Worm (Caenorhabditis elegans) whole organism, L1 larva: ENCODE data around the gene T24D5.4.

Source experiments
- C16A3.4 ChIP-seq: fragments of 150-350 bp; optimal IDR thresholded peaks from 2 replicates; lab custom pipeline; 2014; ENCODE audit warnings: missing biosample characterization, missing genetic modification characterization
- F16B12.6 ChIP-seq: fragments of 150-350 bp; optimal IDR thresholded peaks from 2 replicates; lab custom pipeline; 2014; ENCODE audit warnings: missing biosample characterization, missing genetic modification characterization
- Y116A8C.19 ChIP-seq: sonication (generic microtip); optimal IDR thresholded peaks from 2 replicates; lab custom pipeline; 2016; ENCODE audit warnings: missing compliant biosample characterization, missing genetic modification characterization, borderline replicate concordance
- aha-1 ChIP-seq: fragments of 150-350 bp; optimal IDR thresholded peaks from 2 replicates; lab custom pipeline; 2014; ENCODE audit warnings: missing biosample characterization, missing genetic modification characterization
- ama-1 ChIP-seq: fragments of 150-350 bp; optimal IDR thresholded peaks from 2 replicates; lab custom pipeline; 2014
- blmp-1 ChIP-seq: fragments of 150-350 bp; optimal IDR thresholded peaks from 2 replicates; lab custom pipeline; 2014; ENCODE audit warnings: missing biosample characterization, missing genetic modification characterization
- ceh-8 ChIP-seq: fragments of 200-800 bp; sonication (Bioruptor generic); optimal IDR thresholded peaks from 2 replicates; lab custom pipeline; 2018; ENCODE audit warnings: mild to moderate bottlenecking, missing genetic modification characterization, moderate library complexity, missing compliant biosample characterization
- ceh-82 ChIP-seq, 3 experiments: fragments of 150-350 bp in 1 of 3; sonication (generic microtip) in 2 of 3; optimal IDR thresholded peaks; 2 replicates each; lab custom pipeline; 2014 to 2017; ENCODE audit warnings: missing biosample characterization in 3 of 3, missing genetic modification characterization in 3 of 3
- ceh-88 ChIP-seq: fragments of 200-800 bp; sonication (Bioruptor generic); IDR thresholded peaks from 2 replicates; pipeline ENCODE4 v1.3.6; 2022; ENCODE audit warnings: missing genetic modification characterization, missing compliant biosample characterization
- dsc-1 ChIP-seq: sonication (generic microtip); optimal IDR thresholded peaks from 2 replicates; lab custom pipeline; 2016; ENCODE audit warnings: mild to moderate bottlenecking, missing genetic modification characterization, missing compliant biosample characterization
- efl-1 ChIP-seq, 4 experiments: fragments of 150-350 bp; optimal IDR thresholded peaks in 3 of 4; peaks in 1 of 4; 1 replicate in 1 of 4; 2 replicates in 3 of 4; lab custom pipeline; 2014; ENCODE audit warnings: missing biosample characterization in 2 of 4, missing genetic modification characterization in 2 of 4, missing genetic modification reagents in 2 of 4
- elt-3 ChIP-seq, 6 experiments: fragments of 150-350 bp in 1 of 6; sonication (generic microtip); optimal IDR thresholded peaks; 2 replicates each; lab custom pipeline; 2017 to 2018; ENCODE audit warnings: missing biosample characterization in 6 of 6, missing genetic modification characterization in 6 of 6, inconsistent platforms in 1 of 6
- fos-1 ChIP-seq: fragments of 150-350 bp; optimal IDR thresholded peaks from 2 replicates; lab custom pipeline; 2014; ENCODE audit warnings: missing biosample characterization, missing genetic modification characterization
- jun-1 ChIP-seq: fragments of 150-350 bp; optimal IDR thresholded peaks from 2 replicates; lab custom pipeline; 2014; ENCODE audit warnings: missing biosample characterization, missing genetic modification reagents, missing genetic modification characterization
- lin-39 ChIP-seq: fragments of 150-350 bp; optimal IDR thresholded peaks from 2 replicates; lab custom pipeline; 2014; ENCODE audit warnings: missing biosample characterization, missing genetic modification reagents, missing genetic modification characterization
- lir-3 ChIP-seq: sonication (generic microtip); optimal IDR thresholded peaks from 2 replicates; lab custom pipeline; 2016; ENCODE audit warnings: mild to moderate bottlenecking, missing genetic modification characterization, moderate library complexity, missing compliant biosample characterization; ENCODE audit not compliant: poor library complexity
- mab-9 ChIP-seq: fragments of 200-800 bp; sonication (Bioruptor generic); IDR thresholded peaks from 2 replicates; pipeline ENCODE4 v1.3.6; 2022; ENCODE audit warnings: missing genetic modification reagents, missing genetic modification characterization, missing compliant biosample characterization
- nhr-11 ChIP-seq: fragments of 150-350 bp; optimal IDR thresholded peaks from 2 replicates; lab custom pipeline; 2014; ENCODE audit warnings: missing biosample characterization, missing genetic modification characterization
- nhr-19 ChIP-seq: fragments of 200-800 bp; sonication (Bioruptor generic); conservative IDR thresholded peaks from 2 replicates; pipeline ENCODE4 v1.3.6; 2022; ENCODE audit warnings: missing genetic modification characterization, missing compliant biosample characterization
- nhr-20 ChIP-seq: sonication (generic microtip); optimal IDR thresholded peaks from 2 replicates; lab custom pipeline; 2016; ENCODE audit warnings: mild to moderate bottlenecking, missing genetic modification characterization, missing compliant biosample characterization
- nhr-71 ChIP-seq: sonication (generic microtip); optimal IDR thresholded peaks from 2 replicates; lab custom pipeline; 2016; ENCODE audit warnings: mild to moderate bottlenecking, missing genetic modification characterization, moderate library complexity, missing compliant biosample characterization
- nhr-76 ChIP-seq: sonication (generic microtip); optimal IDR thresholded peaks from 2 replicates; lab custom pipeline; 2017; ENCODE audit warnings: missing biosample characterization, missing genetic modification characterization
- nhr-77 ChIP-seq: fragments of 150-350 bp; optimal IDR thresholded peaks from 2 replicates; lab custom pipeline; 2014; ENCODE audit warnings: missing biosample characterization, missing genetic modification characterization
- nhr-84 ChIP-seq: sonication (generic microtip); optimal IDR thresholded peaks from 2 replicates; lab custom pipeline; 2017; ENCODE audit warnings: missing biosample characterization, missing genetic modification characterization
- nhr-85 ChIP-seq: sonication (generic microtip); peaks from one replicate; lab custom pipeline; 2016; ENCODE audit warnings: missing genetic modification characterization, inconsistent platforms, missing compliant biosample characterization
- pax-3 ChIP-seq: fragments of 200-800 bp; sonication (Bioruptor generic); optimal IDR thresholded peaks from 2 replicates; lab custom pipeline; 2018; ENCODE audit warnings: mild to moderate bottlenecking, missing genetic modification characterization, moderate library complexity, missing compliant biosample characterization
- snu-23 ChIP-seq: sonication (generic microtip); optimal IDR thresholded peaks from 2 replicates; lab custom pipeline; 2016; ENCODE audit warnings: missing genetic modification characterization, missing compliant biosample characterization
- sptf-1 ChIP-seq: fragments of 150-350 bp; optimal IDR thresholded peaks from 2 replicates; lab custom pipeline; 2014; ENCODE audit warnings: missing biosample characterization, missing genetic modification characterization
- swsn-7 ChIP-seq: sonication (generic microtip); optimal IDR thresholded peaks from 2 replicates; lab custom pipeline; 2016; ENCODE audit warnings: missing genetic modification characterization, missing compliant biosample characterization
- tlp-1 ChIP-seq: fragments of 150-350 bp; optimal IDR thresholded peaks from 2 replicates; lab custom pipeline; 2014; ENCODE audit warnings: missing biosample characterization, missing genetic modification characterization
- unc-130 ChIP-seq: fragments of 150-350 bp; optimal IDR thresholded peaks from 2 replicates; lab custom pipeline; 2017; ENCODE audit warnings: missing biosample characterization, missing genetic modification characterization, inconsistent platforms
- vab-15 ChIP-seq: sonication (generic microtip); optimal IDR thresholded peaks from 2 replicates; lab custom pipeline; 2017; ENCODE audit warnings: missing genotype, mild to moderate bottlenecking, missing genetic modification characterization, missing compliant biosample characterization
- zip-4 ChIP-seq: fragments of 200-800 bp; sonication (Bioruptor generic); optimal IDR thresholded peaks from 2 replicates; lab custom pipeline; 2018; ENCODE audit warnings: mild to moderate bottlenecking, missing genetic modification characterization, moderate library complexity, missing compliant biosample characterization
- ztf-11 ChIP-seq, 2 experiments: sonication (generic microtip); optimal IDR thresholded peaks; 2 replicates each; lab custom pipeline; 2016 to 2017; ENCODE audit warnings: missing genetic modification characterization in 2 of 2, missing biosample characterization in 1 of 2, missing compliant biosample characterization in 1 of 2

T24D5.4 gene

DNA sequence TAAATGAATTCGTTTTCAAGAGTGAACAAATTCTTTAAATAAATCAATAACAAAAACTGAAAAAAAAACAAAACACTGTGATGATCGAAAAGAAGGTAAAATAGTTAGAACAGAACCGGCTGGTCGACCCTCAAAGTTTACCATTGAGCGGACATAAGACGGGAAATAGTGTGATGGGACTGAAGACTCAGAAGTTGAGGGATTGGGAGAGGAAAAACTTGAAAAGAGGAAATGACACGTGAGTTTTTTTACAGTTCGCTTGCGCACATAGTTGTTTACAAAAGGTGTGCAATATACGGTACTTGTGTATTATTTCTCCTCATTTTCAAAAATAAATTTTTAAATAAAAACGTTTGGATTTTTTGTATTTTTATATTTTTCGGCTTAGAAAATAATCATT is 46.0 kb downstream of the T24D5.4 start (continued):
- TF ChIP-seq C16A3.4 (tag; lab: Kevin White, UChicago): no peak
- no peak for TF ChIP-seq Y116A8C.19 (tag; lab: Kevin White, UChicago)
- no peak for TF ChIP-seq F16B12.6 (tag; lab: Kevin White, UChicago)
- peak; percentile 55 for TF ChIP-seq snu-23 (GFP tag; lab: Kevin White, UChicago)
- no peak for TF ChIP-seq ceh-8
- TF ChIP-seq mab-9: no peak
- TF ChIP-seq jun-1: no peak
- TF ChIP-seq nhr-84 (tag; lab: Kevin White, UChicago): no peak
- TF ChIP-seq nhr-71 (tag; lab: Kevin White, UChicago): no peak
- TF ChIP-seq nhr-20 (tag; lab: Kevin White, UChicago): peak; percentile 43
- TF ChIP-seq zip-4: no peak
- peak; percentile 65 for TF ChIP-seq nhr-85 (tag; lab: Kevin White, UChicago)
- no peak for TF ChIP-seq lin-39 (tag; lab: Kevin White, UChicago)
- no peak for TF ChIP-seq tlp-1 (tag; lab: Kevin White, UChicago)
- no peak for TF ChIP-seq unc-130 (tag; lab: Kevin White, UChicago)
- TF ChIP-seq pax-3 (tag; lab: Kevin White, UChicago): no peak
- no peak for TF ChIP-seq ztf-11 (tag; optimal IDR thresholded peaks at IDR 0.05; lab: Kevin White, UChicago)
- no peak for TF ChIP-seq aha-1
- TF ChIP-seq nhr-77 (tag; lab: Kevin White, UChicago): no peak
- TF ChIP-seq lir-3 (tag; lab: Kevin White, UChicago): no peak
- TF ChIP-seq nhr-19 (GFP tag; lab: Robert Waterston, UW): no peak
- TF ChIP-seq ama-1 (lab: Kevin White, UChicago): no peak
- TF ChIP-seq ceh-88 (GFP tag; lab: Robert Waterston, UW): no peak
- no peak for TF ChIP-seq nhr-76 (tag; lab: Kevin White, UChicago)
- no peak for TF ChIP-seq nhr-11 (tag; lab: Kevin White, UChicago)
- no peak for TF ChIP-seq vab-15 (tag; lab: Kevin White, UChicago)
- no peak for TF ChIP-seq sptf-1 (tag; lab: Kevin White, UChicago)
- no peak for TF ChIP-seq fos-1
- no peak for TF ChIP-seq elt-3 (tag; optimal IDR thresholded peaks at IDR 0.05; lab: Kevin White, UChicago)

DNA sequence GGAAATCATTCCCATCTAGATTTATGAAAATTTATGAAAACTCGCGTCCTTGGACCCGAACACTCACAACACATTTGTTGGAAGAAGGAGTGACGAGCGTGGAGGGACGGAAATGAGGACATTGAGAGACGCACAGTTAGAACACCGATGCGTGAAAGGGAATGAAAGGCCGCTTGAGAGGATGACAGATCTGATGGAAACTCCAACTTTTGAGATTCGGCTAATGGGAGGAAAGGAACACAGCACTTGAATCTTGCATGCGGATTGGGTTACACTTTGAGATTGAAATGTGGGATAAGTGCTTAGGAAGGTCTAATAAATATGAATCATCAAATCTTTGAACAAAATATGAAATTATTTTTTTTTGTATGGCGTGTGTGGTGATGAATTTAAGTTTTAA is 48.9 kb downstream of the T24D5.4 start:
- TF ChIP-seq swsn-7 (tag; lab: Kevin White, UChicago) (no peak), blmp-1 (tag; lab: Kevin White, UChicago) (peak; percentile 42)

DNA sequence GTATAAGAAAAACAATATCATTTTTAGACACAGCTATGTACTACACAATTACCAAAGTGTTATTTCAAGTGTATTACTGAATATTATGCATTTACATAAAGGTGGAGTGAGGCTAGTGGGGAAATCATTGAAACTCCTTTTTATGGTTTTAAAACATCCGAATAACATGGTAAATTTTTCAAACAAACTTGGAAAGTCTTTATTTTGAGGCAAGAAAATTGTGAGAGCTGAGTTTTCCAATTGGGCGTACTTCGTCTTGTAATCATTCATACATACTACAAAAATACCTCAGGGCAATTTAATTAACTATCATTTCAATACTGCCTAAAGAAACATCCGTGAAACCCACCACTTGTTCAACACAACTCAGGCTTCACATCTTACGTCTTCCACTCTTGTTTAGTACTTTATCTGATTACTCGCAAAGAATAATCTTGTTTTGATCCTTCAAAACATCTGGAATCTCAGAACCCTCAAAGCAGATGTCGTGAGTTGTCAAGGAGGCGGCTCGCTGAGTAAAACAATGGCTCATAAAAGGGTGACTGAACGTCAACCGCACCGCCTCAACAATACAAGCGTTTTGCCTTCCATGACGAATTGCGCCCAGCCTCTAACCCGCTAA is 49.7 kb downstream of the T24D5.4 start, which contains the start of gene zmp-5:
zmp-5 (plus strand) TSS at position 572 of the 622 bp plus-strand sequence.
- TF ChIP-seq dsc-1 (tag; lab: Kevin White, UChicago): peak; percentile 44
- no peak for TF ChIP-seq ceh-82 (tag; optimal IDR thresholded peaks at IDR 0.05; lab: Kevin White, UChicago)
- TF ChIP-seq efl-1 (optimal IDR thresholded peaks at IDR 0.05; lab: Kevin White, UChicago): no peak
- TF ChIP-seq efl-1 (GFP tag; optimal IDR thresholded peaks at IDR 0.05 in 1 of 2; lab: Kevin White, UChicago): peak in 1 of 2 experiments; percentile 65
